Worm (Caenorhabditis elegans) whole organism, L2 larva: Measurements from ENCODE around the gene F07F6.8.
A peak's percentile ranks its signal among the peaks of the same experiment; 100 is the strongest.

Experiments used
- C34F6.9 ChIP-seq: fragments of 150-350 bp; optimal IDR thresholded peaks from 2 replicates; lab custom pipeline; 2014; ENCODE audit warnings: missing biosample characterization, missing genetic modification characterization
- F13H6.1 ChIP-seq: sonication (generic microtip); optimal IDR thresholded peaks from 2 replicates; lab custom pipeline; 2016; ENCODE audit warnings: missing genetic modification characterization, missing compliant biosample characterization
- Y55F3AM.14 ChIP-seq: fragments of 200-800 bp; sonication (Bioruptor generic); optimal IDR thresholded peaks from 2 replicates; lab custom pipeline; 2018; ENCODE audit warnings: mild to moderate bottlenecking, missing genetic modification characterization, missing compliant biosample characterization
- alr-1 ChIP-seq: fragments of 150-350 bp; optimal IDR thresholded peaks from 2 replicates; lab custom pipeline; 2014; ENCODE audit warnings: missing biosample characterization, missing genetic modification characterization
- aly-2 ChIP-seq: fragments of 150-350 bp; optimal IDR thresholded peaks from 2 replicates; lab custom pipeline; 2014; ENCODE audit warnings: missing biosample characterization, missing genetic modification characterization
- ama-1 ChIP-seq: fragments of 150-350 bp; optimal IDR thresholded peaks from 2 replicates; lab custom pipeline; 2018; ENCODE audit warnings: inconsistent platforms
- ceh-16 ChIP-seq: fragments of 150-350 bp; optimal IDR thresholded peaks from 2 replicates; lab custom pipeline; 2014; ENCODE audit warnings: missing biosample characterization, missing genetic modification characterization
- ceh-82 ChIP-seq: fragments of 150-350 bp; optimal IDR thresholded peaks from 2 replicates; lab custom pipeline; 2014; ENCODE audit warnings: missing biosample characterization, missing genetic modification characterization
- crh-2 ChIP-seq: sonication (generic microtip); optimal IDR thresholded peaks from 2 replicates; lab custom pipeline; 2017; ENCODE audit warnings: missing biosample characterization, missing genetic modification characterization
- egl-27 ChIP-seq: sonication (generic microtip); optimal IDR thresholded peaks from 3 replicates; lab custom pipeline; 2017; ENCODE audit warnings: missing biosample characterization, missing genetic modification reagents, missing genetic modification characterization
- elt-1 ChIP-seq: fragments of 150-350 bp; optimal IDR thresholded peaks from 2 replicates; lab custom pipeline; 2014; ENCODE audit warnings: missing biosample characterization, missing genetic modification characterization
- elt-3 ChIP-seq: sonication (generic microtip); optimal IDR thresholded peaks from 2 replicates; lab custom pipeline; 2017; ENCODE audit warnings: missing biosample characterization, missing genetic modification characterization
- fos-1 ChIP-seq: fragments of 150-350 bp; optimal IDR thresholded peaks from 2 replicates; lab custom pipeline; 2014; ENCODE audit warnings: missing biosample characterization, missing genetic modification characterization
- gmeb-1 ChIP-seq: fragments of 150-350 bp; optimal IDR thresholded peaks from 2 replicates; lab custom pipeline; 2014; ENCODE audit warnings: missing biosample characterization, missing genetic modification characterization
- lin-11 ChIP-seq: fragments of 150-350 bp; sonication (generic microtip); optimal IDR thresholded peaks from 2 replicates; lab custom pipeline; 2014; ENCODE audit warnings: missing biosample characterization, missing genetic modification characterization, inconsistent platforms, mixed read lengths
- lin-39 ChIP-seq: fragments of 150-350 bp; optimal IDR thresholded peaks from 2 replicates; lab custom pipeline; 2014; ENCODE audit warnings: missing biosample characterization, missing genetic modification reagents, missing genetic modification characterization
- mdl-1 ChIP-seq, 2 experiments: fragments of 150-350 bp in 1 of 2; sonication (generic microtip) in 1 of 2; optimal IDR thresholded peaks; 2 replicates each; lab custom pipeline; 2017; ENCODE audit warnings: missing biosample characterization in 2 of 2, missing genetic modification characterization in 2 of 2
- nhr-21 ChIP-seq: fragments of 150-350 bp; optimal IDR thresholded peaks from 2 replicates; lab custom pipeline; 2014; ENCODE audit warnings: missing biosample characterization, missing genetic modification characterization
- nhr-23 ChIP-seq: fragments of 150-350 bp; optimal IDR thresholded peaks from 2 replicates; lab custom pipeline; 2014; ENCODE audit warnings: missing biosample characterization, missing genetic modification reagents, missing genetic modification characterization
- nhr-237 ChIP-seq: fragments of 150-350 bp; optimal IDR thresholded peaks from 2 replicates; lab custom pipeline; 2014; ENCODE audit warnings: missing biosample characterization, missing genetic modification characterization
- nhr-25 ChIP-seq: fragments of 150-350 bp; sonication (generic microtip); optimal IDR thresholded peaks from 3 replicates; lab custom pipeline; 2014; ENCODE audit warnings: missing biosample characterization, missing genetic modification characterization
- nhr-77 ChIP-seq: fragments of 150-350 bp; optimal IDR thresholded peaks from 2 replicates; lab custom pipeline; 2014; ENCODE audit warnings: missing biosample characterization, missing genetic modification characterization
- peb-1 ChIP-seq: fragments of 150-350 bp; optimal IDR thresholded peaks from 2 replicates; lab custom pipeline; 2014; ENCODE audit warnings: missing biosample characterization, missing genetic modification characterization
- skn-1 ChIP-seq: sonication (generic microtip); optimal IDR thresholded peaks from 2 replicates; lab custom pipeline; 2017; ENCODE audit warnings: missing biosample characterization, missing genetic modification characterization
- sma-3 ChIP-seq: sonication (generic microtip); optimal IDR thresholded peaks from 2 replicates; lab custom pipeline; 2016; ENCODE audit warnings: missing genetic modification reagents, missing genetic modification characterization, missing compliant biosample characterization
- sma-9 ChIP-seq, 2 experiments: fragments of 150-350 bp in 1 of 2; sonication (generic microtip) in 1 of 2; optimal IDR thresholded peaks; 2 replicates each; lab custom pipeline; 2014 to 2016; ENCODE audit warnings: missing genetic modification characterization in 2 of 2, mild to moderate bottlenecking in 1 of 2, missing biosample characterization in 1 of 2, missing compliant biosample characterization in 1 of 2, missing genetic modification reagents in 1 of 2, moderate library complexity in 1 of 2
- unc-39 ChIP-seq: fragments of 150-350 bp; optimal IDR thresholded peaks from 2 replicates; lab custom pipeline; 2014; ENCODE audit warnings: missing biosample characterization, missing genetic modification characterization
- unc-55 ChIP-seq: fragments of 150-350 bp; sonication (generic microtip); optimal IDR thresholded peaks from 3 replicates; lab custom pipeline; 2014; ENCODE audit warnings: missing biosample characterization, missing genetic modification reagents, missing genetic modification characterization
- unc-62 ChIP-seq: fragments of 150-350 bp; optimal IDR thresholded peaks from 2 replicates; lab custom pipeline; 2014; ENCODE audit warnings: missing biosample characterization, missing genetic modification reagents, missing genetic modification characterization
- zag-1 ChIP-seq: fragments of 150-350 bp; optimal IDR thresholded peaks from 2 replicates; lab custom pipeline; 2014; ENCODE audit warnings: missing biosample characterization, missing genetic modification characterization
- ztf-1 ChIP-seq: fragments of 200-800 bp; sonication (Bioruptor generic); conservative IDR thresholded peaks from 2 replicates; pipeline ENCODE4 v1.3.6; 2022; ENCODE audit warnings: missing genetic modification characterization, missing compliant biosample characterization
- ztf-11 ChIP-seq: sonication (generic microtip); optimal IDR thresholded peaks from 2 replicates; lab custom pipeline; 2017; ENCODE audit warnings: missing biosample characterization, missing genetic modification characterization
- ztf-4 ChIP-seq: fragments of 150-350 bp; optimal IDR thresholded peaks from 2 replicates; lab custom pipeline; 2014; ENCODE audit warnings: missing biosample characterization, missing genetic modification characterization

The F07F6.8 gene

DNA sequence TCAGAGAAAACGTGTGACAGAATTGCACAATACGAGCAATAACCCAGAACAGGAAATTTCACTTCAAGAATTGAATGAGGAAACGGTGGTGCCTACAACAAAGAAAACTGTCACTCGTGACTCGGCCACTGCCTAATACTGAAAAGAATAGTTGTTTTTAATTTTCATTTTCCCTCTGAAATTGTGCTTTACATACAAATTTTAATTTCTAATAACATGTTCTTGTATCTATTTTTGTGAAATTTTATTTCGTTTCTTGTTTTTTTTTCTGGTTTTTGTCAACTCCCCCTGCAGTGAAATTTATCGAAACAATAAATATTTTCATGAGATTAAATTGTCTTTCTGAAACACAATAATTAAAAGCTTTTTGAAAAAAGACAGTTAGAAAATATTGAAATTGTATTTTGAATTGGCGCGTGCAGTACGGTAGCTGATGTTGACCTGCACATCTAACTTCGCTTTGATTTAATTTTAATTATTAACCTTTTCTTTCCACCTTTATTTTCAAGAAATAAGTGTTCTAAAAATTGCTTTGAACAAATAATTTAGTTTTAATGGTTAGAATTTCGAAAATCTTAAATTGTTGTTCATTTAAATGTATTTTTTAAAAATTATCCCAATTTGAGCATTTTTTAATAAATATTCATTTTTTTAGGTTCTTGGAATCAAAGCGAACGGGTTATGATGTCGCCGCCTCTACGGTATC is 30.3 kb upstream of the F07F6.8 start, which contains the start of gene daz-1:
daz-1 (plus strand) TSS at position 656 of the 706 bp plus-strand sequence.
- TF ChIP-seq Y55F3AM.14 (GFP tag; lab: Kevin White, UChicago), result no peak
- TF ChIP-seq mdl-1 (tag; optimal IDR thresholded peaks at IDR 0.05; lab: Kevin White, UChicago), result no peak
- TF ChIP-seq F13H6.1 (tag; lab: Kevin White, UChicago), result no peak
- no peak for TF ChIP-seq ztf-11 (tag; lab: Kevin White, UChicago)
- TF ChIP-seq sma-9 (GFP tag; optimal IDR thresholded peaks at IDR 0.05; lab: Kevin White, UChicago), result no peak
- no peak for TF ChIP-seq sma-9 (tag; optimal IDR thresholded peaks at IDR 0.05; lab: Kevin White, UChicago)
- no peak for TF ChIP-seq lin-39 (tag; lab: Kevin White, UChicago)
- no peak for TF ChIP-seq elt-1 (tag; lab: Kevin White, UChicago)
- no peak for TF ChIP-seq nhr-237 (tag; lab: Kevin White, UChicago)
- TF ChIP-seq nhr-77 (tag; lab: Kevin White, UChicago), result no peak
- no peak for TF ChIP-seq aly-2 (tag; lab: Kevin White, UChicago)
- no peak for TF ChIP-seq elt-3 (tag; lab: Kevin White, UChicago)
- TF ChIP-seq unc-55, result no peak
- TF ChIP-seq egl-27 (tag; lab: Kevin White, UChicago), result no peak
- no peak for TF ChIP-seq ztf-4 (tag; lab: Kevin White, UChicago)
- TF ChIP-seq peb-1 (tag; lab: Kevin White, UChicago), result no peak
- no peak for TF ChIP-seq nhr-25 (tag; lab: Kevin White, UChicago)
- TF ChIP-seq gmeb-1 (tag; lab: Kevin White, UChicago), result no peak
- no peak for TF ChIP-seq C34F6.9 (tag; lab: Kevin White, UChicago)
- TF ChIP-seq fos-1, result no peak
- TF ChIP-seq zag-1 (tag; lab: Kevin White, UChicago), result no peak
- TF ChIP-seq, all 48 proteins: peak for 0

DNA sequence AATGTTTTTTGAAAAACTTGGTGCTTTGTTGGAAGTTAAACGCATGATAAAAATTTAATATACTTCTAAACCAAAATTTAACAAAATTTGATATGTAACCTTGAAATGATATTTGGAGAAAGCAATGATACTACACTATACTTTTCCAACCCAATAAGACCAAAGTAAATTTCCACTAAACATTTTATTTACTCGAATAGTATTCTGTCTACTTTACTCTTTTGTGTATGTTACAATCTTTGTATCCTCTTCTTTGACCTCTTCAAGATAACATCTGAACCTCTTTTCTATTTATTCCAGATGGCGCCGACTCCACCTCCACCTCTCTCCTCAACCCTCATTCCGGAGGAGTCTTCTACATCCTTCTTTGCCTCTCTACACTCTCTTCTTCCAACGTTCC is 28.0 kb upstream of the F07F6.8 start, which contains the start of gene dhs-5:
dhs-5 (plus strand) TSS at position 301 of the 400 bp plus-strand sequence.
- TF ChIP-seq ama-1 (lab: Kevin White, UChicago) (no peak), ztf-4 (tag; lab: Kevin White, UChicago) (no peak), lin-11 (no peak), gmeb-1 (tag; lab: Kevin White, UChicago) (no peak), ceh-16 (tag; lab: Kevin White, UChicago) (no peak), ztf-11 (tag; lab: Kevin White, UChicago) (no peak), mdl-1 (tag; optimal IDR thresholded peaks at IDR 0.05; lab: Kevin White, UChicago) (no peak), nhr-21 (tag; lab: Kevin White, UChicago) (no peak), ceh-82 (tag; lab: Kevin White, UChicago) (no peak), alr-1 (tag; lab: Kevin White, UChicago) (no peak), F13H6.1 (tag; lab: Kevin White, UChicago) (no peak), crh-2 (tag; lab: Kevin White, UChicago) (no peak), elt-1 (tag; lab: Kevin White, UChicago) (no peak), zag-1 (tag; lab: Kevin White, UChicago) (no peak), skn-1 (tag; lab: Kevin White, UChicago) (no peak), ztf-1 (GFP tag; lab: Robert Waterston, UW) (no peak), Y55F3AM.14 (GFP tag; lab: Kevin White, UChicago) (no peak), unc-39 (tag; lab: Kevin White, UChicago) (no peak), nhr-23 (tag; lab: Kevin White, UChicago) (no peak), unc-62 (GFP tag; lab: Kevin White, UChicago) (no peak)

DNA sequence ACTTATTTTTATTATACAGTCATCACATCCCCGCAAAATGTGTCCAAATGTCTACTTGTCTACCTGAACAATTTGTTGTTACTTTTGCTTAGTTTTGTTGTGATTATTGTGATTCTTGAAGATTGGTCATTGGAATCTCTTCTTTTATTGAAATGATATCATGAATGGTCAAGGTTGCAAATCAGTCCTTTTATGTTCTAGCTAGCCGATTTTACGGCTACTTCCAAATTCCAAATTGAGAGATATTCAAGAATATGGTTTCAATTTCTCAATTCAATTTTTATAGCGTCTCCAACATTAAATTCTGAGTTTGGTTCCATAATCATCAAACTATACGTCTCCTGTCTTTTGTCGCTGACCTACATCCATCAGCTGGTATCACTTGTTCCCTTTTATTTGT is 25.7 kb upstream of the F07F6.8 start:
- TF ChIP-seq unc-62 (GFP tag; lab: Kevin White, UChicago) (no peak), nhr-23 (tag; lab: Kevin White, UChicago) (no peak)

DNA sequence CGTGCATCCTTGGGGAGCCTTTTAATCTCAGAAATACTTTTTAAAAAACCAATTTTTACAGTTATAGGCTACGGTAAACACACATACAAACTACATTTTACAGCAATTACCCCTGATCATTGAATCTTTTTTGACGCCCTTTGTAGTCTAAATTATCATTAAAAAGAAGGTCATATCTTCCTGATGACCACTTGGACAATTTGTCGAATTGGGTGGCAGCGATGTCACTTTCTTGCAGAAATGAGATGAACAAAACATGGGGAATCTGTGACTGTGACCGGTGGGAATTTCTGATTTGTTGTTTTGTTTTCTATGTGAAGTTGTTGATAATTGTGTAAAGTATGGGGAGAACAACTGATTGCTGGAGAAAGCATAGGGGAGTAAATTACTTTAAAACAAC is 24.1 kb upstream of the F07F6.8 start:
- TF ChIP-seq sma-9 (GFP tag; optimal IDR thresholded peaks at IDR 0.05; lab: Kevin White, UChicago) (no peak), sma-9 (tag; optimal IDR thresholded peaks at IDR 0.05; lab: Kevin White, UChicago) (no peak), sma-3 (peak; percentile 56)
